Worm (Caenorhabditis elegans) whole organism, early embryonic: Measurements from ENCODE around the gene mrps-7.

Source experiments
- B0310.2 ChIP-seq: sonication (generic microtip); optimal IDR thresholded peaks from 2 replicates; lab custom pipeline; 2016; ENCODE audit warnings: mild to moderate bottlenecking, missing genetic modification characterization, missing compliant biosample characterization
- F13C5.2 ChIP-seq: sonication (generic microtip); optimal IDR thresholded peaks from 2 replicates; lab custom pipeline; 2017; ENCODE audit warnings: mild to moderate bottlenecking, missing genetic modification characterization, inconsistent platforms, missing compliant biosample characterization
- ama-1 ChIP-seq: fragments of 150-350 bp; optimal IDR thresholded peaks from 2 replicates; lab custom pipeline; 2014
- ceh-36 ChIP-seq: sonication (generic microtip); optimal IDR thresholded peaks from 2 replicates; lab custom pipeline; 2016; ENCODE audit warnings: missing genetic modification characterization, inconsistent platforms, missing compliant biosample characterization
- ets-7 ChIP-seq: sonication (generic microtip); optimal IDR thresholded peaks from 2 replicates; lab custom pipeline; 2016; ENCODE audit warnings: missing genotype, missing genetic modification characterization, missing compliant biosample characterization
- flt-1 ChIP-seq: fragments of 200-800 bp; sonication (Bioruptor generic); IDR thresholded peaks from 2 replicates; pipeline ENCODE4 v1.3.6; 2022; ENCODE audit warnings: missing genetic modification characterization, missing compliant biosample characterization
- hmbx-1 ChIP-seq: sonication (generic microtip); optimal IDR thresholded peaks from 2 replicates; lab custom pipeline; 2016; ENCODE audit warnings: mild to moderate bottlenecking, missing genetic modification characterization, missing compliant biosample characterization
- hnd-1 ChIP-seq: sonication (generic microtip); optimal IDR thresholded peaks from 2 replicates; lab custom pipeline; 2016; ENCODE audit warnings: missing genetic modification characterization, missing compliant biosample characterization
- scrt-1 ChIP-seq: fragments of 200-800 bp; sonication (Bioruptor generic); IDR thresholded peaks from 2 replicates; pipeline ENCODE4 v1.3.6; 2022; ENCODE audit warnings: missing genetic modification characterization, missing compliant biosample characterization
- sea-1 ChIP-seq: fragments of 200-800 bp; sonication (Bioruptor generic); conservative IDR thresholded peaks from 2 replicates; pipeline ENCODE4 v1.3.6; 2022; ENCODE audit warnings: missing genetic modification characterization, missing compliant biosample characterization
- tbx-11 ChIP-seq: fragments of 200-800 bp; sonication (Bioruptor generic); IDR thresholded peaks from 2 replicates; pipeline ENCODE4 v1.3.6; 2022; ENCODE audit warnings: missing genetic modification characterization, missing compliant biosample characterization
- tra-4 ChIP-seq: sonication (generic microtip); optimal IDR thresholded peaks from 2 replicates; lab custom pipeline; 2017; ENCODE audit warnings: missing genetic modification characterization, missing compliant biosample characterization

ce11 chrIV:14799186-14799585 is 31.7 kb upstream of the mrps-7 start, which contains the start of gene Y57G11C.14:
- no peak for TF ChIP-seq B0310.2 (tag; lab: Kevin White, UChicago)
- TF ChIP-seq tbx-11 (GFP tag; lab: Robert Waterston, UW) = no peak
- TF ChIP-seq flt-1 (GFP tag; lab: Robert Waterston, UW) = no peak
- TF ChIP-seq ceh-36 (tag; lab: Kevin White, UChicago) = no peak
- TF ChIP-seq ama-1 (lab: Kevin White, UChicago) = no peak
- TF ChIP-seq sea-1 = no peak
- no peak for TF ChIP-seq hmbx-1 (tag; lab: Kevin White, UChicago)
- TF ChIP-seq tra-4 = no peak
- TF ChIP-seq scrt-1 (GFP tag; lab: Robert Waterston, UW) = no peak
- TF ChIP-seq ets-7 (tag; lab: Kevin White, UChicago) = no peak
- TF ChIP-seq F13C5.2 = no peak
- no peak for TF ChIP-seq hnd-1 (tag; lab: Kevin White, UChicago)
